Worm (Caenorhabditis elegans): Measurements from ENCODE around the gene D1086.1.

DNA sequence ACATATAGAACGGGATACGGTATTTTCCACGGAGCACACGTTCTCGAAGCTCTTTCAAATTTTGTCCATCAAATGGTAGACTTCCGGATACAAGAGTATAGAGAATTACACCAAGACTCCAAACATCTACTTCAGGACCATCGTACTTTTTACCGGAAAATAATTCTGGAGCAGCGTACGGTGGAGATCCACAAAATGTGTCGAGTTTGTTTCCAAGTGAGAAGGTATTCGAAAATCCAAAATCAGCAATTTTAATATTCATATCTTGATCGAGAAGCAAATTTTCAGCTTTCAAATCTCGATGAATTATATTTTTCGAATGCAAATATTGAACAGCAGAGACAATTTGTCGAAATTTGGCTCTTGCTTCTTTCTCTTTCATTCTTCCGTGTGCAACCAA, 24.5 kb downstream of the D1086.1 start:
- TF ChIP-seq nhr-90 (tag; optimal IDR thresholded peaks at IDR 0.05) (no peak), egrh-3 (GFP tag; IDR thresholded peaks at IDR 0.05) (no peak), nfya-1 (tag; optimal IDR thresholded peaks at IDR 0.05; ENCODE audit: borderline replicate concordance, insufficient read depth) (no peak), unc-130 (GFP tag; optimal IDR thresholded peaks at IDR 0.05) (no peak), tbx-9 (tag; optimal IDR thresholded peaks at IDR 0.05; ENCODE audit: borderline replicate concordance) (no peak), hlh-12 (tag; optimal IDR thresholded peaks at IDR 0.05) (no peak), F33H1.4 (GFP tag; IDR thresholded peaks at IDR 0.05) (no peak), snpc-4 (GFP tag; optimal IDR thresholded peaks at IDR 0.05) (no peak), snpc-4 (tag; optimal IDR thresholded peaks at IDR 0.05) (no peak), ceh-58 (GFP tag; IDR thresholded peaks at IDR 0.05) (no peak), ccch-3 (GFP tag; optimal IDR thresholded peaks at IDR 0.05) (no peak)

All from whole organism, young adult.